Fruit fly (Drosophila melanogaster) whole organism, prepupa: ENCODE data around the gene Nt5a.

Source experiments
- Blimp-1 ChIP-seq: fragments of 200-800 bp; sonication (Bioruptor generic); optimal IDR thresholded peaks from 3 replicates; lab custom pipeline; 2017; ENCODE audit warnings: missing biosample characterization, missing genetic modification characterization, mild to moderate bottlenecking, moderate library complexity, missing genetic modification reagents
- CG10631 ChIP-seq: fragments of 200-800 bp; sonication (Bioruptor generic); optimal IDR thresholded peaks from 2 replicates; lab custom pipeline; 2016; ENCODE audit warnings: missing biosample characterization, missing genetic modification characterization
- CG10669 ChIP-seq: fragments of 200-800 bp; sonication (Bioruptor generic); optimal IDR thresholded peaks from 3 replicates; lab custom pipeline; 2018; ENCODE audit warnings: missing biosample characterization, mild to moderate bottlenecking, missing genetic modification characterization, moderate library complexity
- CG11294 ChIP-seq: fragments of 200-800 bp; sonication (Bioruptor generic); IDR thresholded peaks from 2 replicates; pipeline ENCODE4 v1.3.6; 2022; ENCODE audit warnings: missing biosample characterization, missing genetic modification characterization
- CG11762 ChIP-seq: fragments of 200-800 bp; sonication (Bioruptor generic); optimal IDR thresholded peaks from 3 replicates; lab custom pipeline; 2016; ENCODE audit warnings: missing biosample characterization, missing genetic modification characterization; ENCODE audit not compliant: insufficient read depth
- CG15336 ChIP-seq: fragments of 200-800 bp; sonication (Bioruptor generic); IDR thresholded peaks from 2 replicates; pipeline ENCODE4 v1.3.6; 2022; ENCODE audit warnings: missing biosample characterization, missing genetic modification characterization
- CG1621 ChIP-seq: fragments of 200-800 bp; sonication (Bioruptor generic); optimal IDR thresholded peaks from 3 replicates; lab custom pipeline; 2018; ENCODE audit warnings: missing biosample characterization, mild to moderate bottlenecking, missing genetic modification characterization
- CG16779 ChIP-seq: fragments of 200-800 bp; sonication (Bioruptor generic); optimal IDR thresholded peaks from 3 replicates; lab custom pipeline; 2017; ENCODE audit warnings: missing biosample characterization, mild to moderate bottlenecking, missing genetic modification characterization
- CG3032 ChIP-seq: fragments of 200-800 bp; optimal IDR thresholded peaks from 2 replicates; lab custom pipeline; 2019; ENCODE audit warnings: missing biosample characterization, mild to moderate bottlenecking, missing genetic modification characterization, moderate library complexity
- CG31627 ChIP-seq: fragments of 200-800 bp; sonication (Bioruptor generic); optimal IDR thresholded peaks from 3 replicates; lab custom pipeline; 2016; ENCODE audit warnings: missing biosample characterization, missing genetic modification characterization
- CG32006 ChIP-seq: fragments of 200-800 bp; sonication (Bioruptor generic); optimal IDR thresholded peaks from 3 replicates; lab custom pipeline; 2017; ENCODE audit warnings: missing biosample characterization, mild to moderate bottlenecking, missing genetic modification characterization
- CG3919 ChIP-seq: fragments of 200-800 bp; sonication (Bioruptor generic); optimal IDR thresholded peaks from 3 replicates; lab custom pipeline; 2016; ENCODE audit warnings: missing biosample characterization, missing genetic modification characterization
- CG4318 ChIP-seq: fragments of 200-800 bp; sonication (Bioruptor generic); optimal IDR thresholded peaks from 3 replicates; lab custom pipeline; 2017; ENCODE audit warnings: missing biosample characterization, mild to moderate bottlenecking, missing genetic modification characterization
- CG6163 ChIP-seq: fragments of 200-800 bp; sonication (Bioruptor generic); IDR thresholded peaks from 3 replicates; pipeline ENCODE4 v1.3.6; 2022; ENCODE audit warnings: missing biosample characterization, missing genetic modification characterization
- CG6792 ChIP-seq: fragments of 200-800 bp; sonication (Bioruptor generic); optimal IDR thresholded peaks from 3 replicates; lab custom pipeline; 2016; ENCODE audit warnings: missing biosample characterization, missing genetic modification characterization
- CG6808 ChIP-seq: fragments of 200-800 bp; sonication (Bioruptor generic); optimal IDR thresholded peaks from 3 replicates; lab custom pipeline; 2017; ENCODE audit warnings: missing biosample characterization, missing genetic modification characterization, mild to moderate bottlenecking, moderate library complexity, missing genetic modification reagents
- CG6854 ChIP-seq: fragments of 200-800 bp; sonication (Bioruptor generic); optimal IDR thresholded peaks from 2 replicates; lab custom pipeline; 2017; ENCODE audit warnings: missing biosample characterization, mild to moderate bottlenecking, missing genetic modification characterization
- CG7368 ChIP-seq: fragments of 200-800 bp; sonication (Bioruptor generic); optimal IDR thresholded peaks from 3 replicates; lab custom pipeline; 2016; ENCODE audit warnings: missing biosample characterization, missing genetic modification characterization
- CG8119 ChIP-seq: fragments of 200-800 bp; sonication (Bioruptor generic); IDR thresholded peaks from 3 replicates; pipeline ENCODE4 v1.3.6; 2022; ENCODE audit warnings: missing biosample characterization, missing genetic modification characterization
- CG8319 ChIP-seq: fragments of 200-800 bp; sonication (Bioruptor generic); optimal IDR thresholded peaks from 3 replicates; lab custom pipeline; 2016; ENCODE audit warnings: missing biosample characterization, missing genetic modification characterization
- CG8632 ChIP-seq: fragments of 200-800 bp; sonication (Bioruptor generic); optimal IDR thresholded peaks from 3 replicates; lab custom pipeline; 2016; ENCODE audit warnings: missing biosample characterization, missing genetic modification characterization
- Eip78C ChIP-seq: fragments of 200-800 bp; sonication (Bioruptor generic); peaks from one replicate; lab custom pipeline; 2016; ENCODE audit warnings: missing biosample characterization, missing genetic modification characterization
- Eip93F ChIP-seq: fragments of 200-800 bp; sonication (Bioruptor generic); optimal IDR thresholded peaks from 2 replicates; lab custom pipeline; 2016; ENCODE audit warnings: missing biosample characterization, mild to moderate bottlenecking, missing genetic modification characterization
- Ets96B ChIP-seq: fragments of 200-800 bp; optimal IDR thresholded peaks from 2 replicates; lab custom pipeline; 2019; ENCODE audit warnings: missing biosample characterization, mild to moderate bottlenecking, missing genetic modification characterization, moderate library complexity
- Hr38 ChIP-seq: sonication (Bioruptor generic); optimal IDR thresholded peaks from 2 replicates; lab custom pipeline; 2016; ENCODE audit warnings: missing biosample characterization, missing genetic modification characterization
- Hr39 ChIP-seq: fragments of 200-800 bp; sonication (Bioruptor generic); optimal IDR thresholded peaks from 2 replicates; lab custom pipeline; 2016; ENCODE audit warnings: missing biosample characterization, missing genetic modification characterization
- Met ChIP-seq: fragments of 200-800 bp; sonication (Bioruptor generic); optimal IDR thresholded peaks from 3 replicates; lab custom pipeline; 2016; ENCODE audit warnings: missing biosample characterization, missing genetic modification characterization
- OdsH ChIP-seq: fragments of 200-800 bp; sonication (Bioruptor generic); optimal IDR thresholded peaks from 3 replicates; lab custom pipeline; 2016; ENCODE audit warnings: missing biosample characterization, missing genetic modification characterization
- Smox ChIP-seq: fragments of 200-800 bp; sonication (Bioruptor generic); optimal IDR thresholded peaks from 3 replicates; lab custom pipeline; 2016; ENCODE audit warnings: missing biosample characterization, missing genetic modification characterization
- Sox102F ChIP-seq: fragments of 200-800 bp; sonication (Bioruptor generic); optimal IDR thresholded peaks from 2 replicates; lab custom pipeline; 2016; ENCODE audit warnings: missing biosample characterization, mild to moderate bottlenecking, missing genetic modification characterization
- Sox14 ChIP-seq: fragments of 200-800 bp; sonication (Bioruptor generic); optimal IDR thresholded peaks from 3 replicates; lab custom pipeline; 2016; ENCODE audit warnings: missing biosample characterization, missing genetic modification characterization
- Sox15 ChIP-seq: fragments of 200-800 bp; sonication (Bioruptor generic); optimal IDR thresholded peaks from 3 replicates; lab custom pipeline; 2016; ENCODE audit warnings: missing biosample characterization, missing genetic modification characterization
- acj6 ChIP-seq: fragments of 200-800 bp; sonication (Bioruptor generic); optimal IDR thresholded peaks from 3 replicates; lab custom pipeline; 2016; ENCODE audit warnings: missing biosample characterization, missing genetic modification characterization
- cyc ChIP-seq: fragments of 200-800 bp; sonication (Bioruptor generic); optimal IDR thresholded peaks from 3 replicates; lab custom pipeline; 2016; ENCODE audit warnings: missing biosample characterization, missing genetic modification characterization
- dac ChIP-seq: fragments of 200-800 bp; sonication (Bioruptor generic); optimal IDR thresholded peaks from 2 replicates; lab custom pipeline; 2017; ENCODE audit warnings: missing biosample characterization, mild to moderate bottlenecking, missing genetic modification characterization
- dsx ChIP-seq: fragments of 200-800 bp; optimal IDR thresholded peaks from 3 replicates; lab custom pipeline; 2019; ENCODE audit warnings: missing biosample characterization, mild to moderate bottlenecking, missing genetic modification characterization, moderate library complexity; ENCODE audit not compliant: poor library complexity, severe bottlenecking
- eg ChIP-seq: fragments of 200-800 bp; sonication (Bioruptor generic); IDR thresholded peaks from 3 replicates; pipeline ENCODE4 v1.3.6; 2022; ENCODE audit warnings: missing biosample characterization, missing genetic modification characterization
- esn ChIP-seq: fragments of 200-800 bp; sonication (Bioruptor generic); optimal IDR thresholded peaks from 2 replicates; lab custom pipeline; 2016; ENCODE audit warnings: missing biosample characterization, mild to moderate bottlenecking, missing genetic modification characterization, moderate library complexity
- fd85E ChIP-seq: fragments of 200-800 bp; sonication (Bioruptor generic); optimal IDR thresholded peaks from 3 replicates; lab custom pipeline; 2016; ENCODE audit warnings: missing biosample characterization, missing genetic modification characterization
- fkh ChIP-seq: fragments of 200-800 bp; sonication (Bioruptor generic); optimal IDR thresholded peaks from 3 replicates; lab custom pipeline; 2017; ENCODE audit warnings: missing biosample characterization, mild to moderate bottlenecking, missing genetic modification characterization, moderate library complexity
- lz ChIP-seq: fragments of 200-800 bp; sonication (Bioruptor generic); optimal IDR thresholded peaks from 3 replicates; lab custom pipeline; 2016; ENCODE audit warnings: missing biosample characterization, missing genetic modification characterization
- net ChIP-seq: fragments of 200-800 bp; sonication (Bioruptor generic); optimal IDR thresholded peaks from 3 replicates; lab custom pipeline; 2016; ENCODE audit warnings: missing biosample characterization, missing genetic modification characterization
- pdm3 ChIP-seq: fragments of 200-800 bp; sonication (Bioruptor generic); optimal IDR thresholded peaks from 3 replicates; lab custom pipeline; 2016; ENCODE audit warnings: missing biosample characterization, missing genetic modification characterization
- salr ChIP-seq, 2 experiments: fragments of 200-800 bp; sonication (Bioruptor generic); optimal IDR thresholded peaks; 3 replicates each; lab custom pipeline; 2016 to 2018; ENCODE audit warnings: missing biosample characterization in 2 of 2, missing genetic modification characterization in 2 of 2, mild to moderate bottlenecking in 1 of 2
- spab ChIP-seq: fragments of 200-800 bp; sonication (Bioruptor generic); optimal IDR thresholded peaks from 2 replicates; lab custom pipeline; 2017; ENCODE audit warnings: missing biosample characterization, mild to moderate bottlenecking, missing genetic modification characterization, missing genetic modification reagents
- svp ChIP-seq: fragments of 200-800 bp; sonication (Bioruptor generic); peaks from one replicate; lab custom pipeline; 2016; ENCODE audit warnings: missing biosample characterization, missing genetic modification characterization
- topi ChIP-seq: fragments of 200-800 bp; sonication (Bioruptor generic); optimal IDR thresholded peaks from 3 replicates; lab custom pipeline; 2016; ENCODE audit warnings: missing biosample characterization, missing genetic modification characterization
- vri ChIP-seq: fragments of 200-800 bp; sonication (Bioruptor generic); optimal IDR thresholded peaks from 3 replicates; lab custom pipeline; 2016; ENCODE audit warnings: missing biosample characterization, mild to moderate bottlenecking, missing genetic modification characterization

Nt5a gene

DNA sequence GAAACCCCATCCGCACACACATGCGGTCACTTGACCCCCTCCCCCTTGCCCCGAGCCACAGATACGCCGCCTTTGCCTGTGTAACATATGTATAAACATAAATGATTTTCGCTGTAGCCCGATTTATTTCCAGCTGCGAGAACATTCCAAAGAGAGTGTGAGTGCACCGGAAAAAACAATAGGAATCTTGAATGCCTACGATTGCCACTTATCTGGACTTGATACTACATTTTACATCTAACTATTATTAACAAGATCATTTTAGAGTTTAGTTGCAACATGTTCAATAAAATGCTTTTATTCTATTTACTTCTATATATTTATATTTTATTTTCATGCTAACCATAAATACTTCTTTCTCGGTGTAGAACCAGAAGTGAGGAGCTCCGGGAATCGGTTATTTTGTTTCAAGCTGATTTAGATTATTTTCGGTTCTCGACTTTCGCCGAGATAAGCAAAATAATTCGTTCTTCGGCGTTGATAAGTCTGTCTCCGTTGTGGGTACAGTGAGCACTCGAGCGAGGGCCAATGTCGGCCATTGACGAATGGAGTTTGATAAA is 7.1 kb downstream of the Nt5a start (continued):
- TF ChIP-seq CG31627 = peak; percentile 58
- peak; percentile 52 for TF ChIP-seq Hr39 (GFP tag; lab: Kevin White, UChicago)
- TF ChIP-seq cyc (GFP tag; lab: Kevin White, UChicago) = peak; percentile 50
- TF ChIP-seq fd85E (GFP tag; lab: Kevin White, UChicago) = no peak
- peak; percentile 52 for TF ChIP-seq lz (GFP tag; lab: Kevin White, UChicago)
- TF ChIP-seq spab = no peak
- peak; percentile 32 for TF ChIP-seq vri (GFP tag; lab: Kevin White, UChicago)
- no peak for TF ChIP-seq Met (GFP tag; lab: Kevin White, UChicago)
- no peak for TF ChIP-seq CG10631 (GFP tag; lab: Kevin White, UChicago)
- TF ChIP-seq dac (GFP tag; lab: Kevin White, UChicago) = no peak
- no peak for TF ChIP-seq salr (GFP tag; optimal IDR thresholded peaks at IDR 0.05; lab: Kevin White, UChicago)
- TF ChIP-seq CG16779 (tag; lab: Kevin White, UChicago) = no peak
- peak; percentile 60 for TF ChIP-seq Sox14 (GFP tag; lab: Kevin White, UChicago)
- TF ChIP-seq Sox15 (GFP tag; lab: Kevin White, UChicago) = peak; percentile 47
- TF ChIP-seq topi (GFP tag; lab: Kevin White, UChicago) = peak; percentile 68
- peak; percentile 67 for TF ChIP-seq Ets96B (tag; lab: Kevin White, UChicago)
- TF ChIP-seq Eip93F (GFP tag; lab: Kevin White, UChicago) = peak; percentile 43
- TF ChIP-seq fkh (GFP tag; lab: Kevin White, UChicago) = no peak
- no peak for TF ChIP-seq CG7368
- TF ChIP-seq eg (GFP tag; lab: Robert Waterston, UW) = peak; percentile 68; the same call in 2 of the 3 replicates
- TF ChIP-seq CG6792 (GFP tag; lab: Kevin White, UChicago) = peak; percentile 65
- TF ChIP-seq CG8119 (GFP tag; lab: Robert Waterston, UW) = peak; percentile 61
- no peak for TF ChIP-seq Sox102F
- TF ChIP-seq net (GFP tag; lab: Kevin White, UChicago) = peak; percentile 70
- peak; percentile 66 for TF ChIP-seq CG6808 (GFP tag; lab: Kevin White, UChicago)
- TF ChIP-seq CG3919 (GFP tag; lab: Kevin White, UChicago) = no peak
- TF ChIP-seq CG32006 = no peak
- TF ChIP-seq dsx (GFP tag; lab: Kevin White, UChicago) = peak; percentile 62
- peak; percentile 65 for TF ChIP-seq CG8632 (GFP tag; lab: Kevin White, UChicago)
- TF ChIP-seq OdsH (GFP tag; lab: Kevin White, UChicago) = no peak

DNA sequence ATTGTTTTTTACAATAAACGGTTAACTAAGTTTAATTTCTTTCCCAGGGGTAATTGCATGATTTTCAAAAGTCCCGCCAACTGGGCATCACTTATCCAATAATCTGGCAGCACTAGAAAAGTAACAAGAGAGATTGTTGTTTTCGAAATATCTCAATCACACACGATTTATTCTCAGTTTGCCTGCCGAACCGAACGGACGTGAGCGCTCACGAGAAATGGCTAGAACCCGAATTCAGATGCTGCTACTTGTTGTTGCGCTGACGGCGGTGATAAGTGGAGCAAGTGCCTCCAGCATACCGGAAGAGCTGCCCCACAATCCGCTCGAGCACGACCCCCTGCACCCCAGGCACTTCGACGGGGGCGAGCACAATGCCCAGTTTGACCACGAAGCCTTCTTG is 8.7 kb downstream of the Nt5a start, which contains the start of gene scf:
Gene scf (plus strand): TSS at position 164 of the 400 bp plus-strand sequence.
- TF ChIP-seq topi (GFP tag; lab: Kevin White, UChicago) (peak; percentile 8), CG11294 (GFP tag; lab: Robert Waterston, UW) (no peak), CG8319 (GFP tag; lab: Kevin White, UChicago) (no peak), salr (GFP tag; optimal IDR thresholded peaks at IDR 0.05; lab: Kevin White, UChicago) (no peak), CG1621 (peak; percentile 38), Eip78C (no peak), Sox14 (GFP tag; lab: Kevin White, UChicago) (peak; percentile 4), CG8119 (GFP tag; lab: Robert Waterston, UW) (no peak), CG7368 (no peak), CG10669 (GFP tag; lab: Kevin White, UChicago) (no peak), spab (no peak), fd85E (GFP tag; lab: Kevin White, UChicago) (no peak), lz (GFP tag; lab: Kevin White, UChicago) (no peak), esn (GFP tag; lab: Kevin White, UChicago) (peak; percentile 16), Smox (no peak), CG3919 (GFP tag; lab: Kevin White, UChicago) (no peak), CG4318 (GFP tag; lab: Kevin White, UChicago) (no peak), CG8632 (GFP tag; lab: Kevin White, UChicago) (no peak), vri (GFP tag; lab: Kevin White, UChicago) (no peak), CG15336 (GFP tag; lab: Robert Waterston, UW) (no peak; the same call in 1 of the 2 replicates), CG3032 (tag; lab: Kevin White, UChicago) (no peak), CG10631 (GFP tag; lab: Kevin White, UChicago) (no peak), svp (GFP tag; lab: Kevin White, UChicago) (peak; percentile 90), acj6 (GFP tag; lab: Kevin White, UChicago) (no peak), CG31627 (no peak), Hr38 (GFP tag; lab: Kevin White, UChicago) (no peak), Blimp-1 (GFP tag; lab: Kevin White, UChicago) (no peak), CG6808 (GFP tag; lab: Kevin White, UChicago) (peak; percentile 100), CG11762 (GFP tag; lab: Kevin White, UChicago) (no peak), OdsH (GFP tag; lab: Kevin White, UChicago) (no peak), CG6163 (GFP tag; lab: Robert Waterston, UW) (no peak), pdm3 (GFP tag; lab: Kevin White, UChicago) (no peak), CG6854 (GFP tag; lab: Kevin White, UChicago) (no peak)
